Worm (Caenorhabditis elegans) whole organism, L4 larva: ENCODE results near the gene pnn-1.
A peak's percentile ranks its signal among the peaks of the same experiment; 100 is the strongest.

Source experiments
- D1046.2 ChIP-seq: fragments of 200-800 bp; sonication (Bioruptor generic); IDR thresholded peaks from 2 replicates; pipeline ENCODE4 v1.3.6; 2022; ENCODE audit warnings: missing genetic modification characterization, missing compliant biosample characterization
- F10B5.3 ChIP-seq: sonication (generic microtip); optimal IDR thresholded peaks from 2 replicates; lab custom pipeline; 2016; ENCODE audit warnings: mild to moderate bottlenecking, missing genetic modification characterization, missing compliant biosample characterization
- F44E2.7 ChIP-seq: fragments of 200-800 bp; sonication (Bioruptor generic); IDR thresholded peaks from 2 replicates; pipeline ENCODE4 v2.1.2; 2022; ENCODE audit warnings: missing genetic modification characterization, missing compliant biosample characterization
- F49E8.2 ChIP-seq: sonication (generic microtip); optimal IDR thresholded peaks from 2 replicates; lab custom pipeline; 2016; ENCODE audit warnings: missing compliant biosample characterization, mild to moderate bottlenecking, missing genetic modification characterization, borderline replicate concordance
- R02D3.7 ChIP-seq: fragments of 150-350 bp; sonication (generic microtip); optimal IDR thresholded peaks from 3 replicates; lab custom pipeline; 2014; ENCODE audit warnings: missing biosample characterization, missing genetic modification characterization
- Y105C5A.15 ChIP-seq: fragments of 200-800 bp; sonication (Bioruptor generic); IDR thresholded peaks from 2 replicates; pipeline ENCODE4 v1.3.6; 2022; ENCODE audit warnings: missing genetic modification characterization, missing compliant biosample characterization
- Y48G9A.11 ChIP-seq: fragments of 200-800 bp; sonication (Bioruptor generic); IDR thresholded peaks from 2 replicates; pipeline ENCODE4 v1.3.6; 2022; ENCODE audit warnings: missing genetic modification reagents, missing genetic modification characterization, missing compliant biosample characterization
- Y5F2A.4 ChIP-seq: fragments of 200-800 bp; sonication (Bioruptor generic); optimal IDR thresholded peaks from 2 replicates; lab custom pipeline; 2018; ENCODE audit warnings: mild to moderate bottlenecking, missing genetic modification characterization, missing compliant biosample characterization
- Y75B8A.6 ChIP-seq: fragments of 200-800 bp; sonication (Bioruptor generic); IDR thresholded peaks from 2 replicates; pipeline ENCODE4 v1.3.6; 2022; ENCODE audit warnings: missing genetic modification reagents, missing genetic modification characterization, missing compliant biosample characterization
- ama-1 ChIP-seq: fragments of 150-350 bp; optimal IDR thresholded peaks from 2 replicates; lab custom pipeline; 2014; ENCODE audit warnings: inconsistent platforms, mixed read lengths
- arid-1 ChIP-seq: fragments of 200-800 bp; sonication (Bioruptor generic); conservative IDR thresholded peaks from 2 replicates; pipeline ENCODE4 v1.3.6; 2022; ENCODE audit warnings: missing genetic modification reagents, missing genetic modification characterization, missing compliant biosample characterization
- attf-4 ChIP-seq: sonication (generic microtip); optimal IDR thresholded peaks from 3 replicates; lab custom pipeline; 2017; ENCODE audit warnings: missing biosample characterization, missing genetic modification characterization
- ceh-28 ChIP-seq: fragments of 150-350 bp; optimal IDR thresholded peaks from 2 replicates; lab custom pipeline; 2014; ENCODE audit warnings: missing biosample characterization, missing genetic modification reagents, missing genetic modification characterization
- ceh-32 ChIP-seq: sonication (generic microtip); optimal IDR thresholded peaks from 2 replicates; lab custom pipeline; 2016; ENCODE audit warnings: mild to moderate bottlenecking, missing genetic modification characterization, missing compliant biosample characterization; ENCODE audit not compliant: poor library complexity
- ceh-82 ChIP-seq: sonication (generic microtip); optimal IDR thresholded peaks from 2 replicates; lab custom pipeline; 2017; ENCODE audit warnings: missing biosample characterization, missing genetic modification characterization
- cey-2 ChIP-seq: sonication (generic microtip); optimal IDR thresholded peaks from 3 replicates; lab custom pipeline; 2017; ENCODE audit warnings: missing genetic modification characterization, mild to moderate bottlenecking, missing compliant biosample characterization, antibody characterized with exemption, borderline replicate concordance; ENCODE audit not compliant: insufficient read depth
- daf-16 ChIP-seq, 3 experiments: sonication (generic microtip); optimal IDR thresholded peaks; 2 replicates each; lab custom pipeline; 2016 to 2017; ENCODE audit warnings: missing genetic modification characterization in 3 of 3, missing genetic modification reagents in 3 of 3, mild to moderate bottlenecking in 2 of 3, missing compliant biosample characterization in 2 of 3, missing biosample characterization in 1 of 3, moderate library complexity in 1 of 3
- daf-19 ChIP-seq: fragments of 200-800 bp; sonication (Bioruptor generic); conservative IDR thresholded peaks from 2 replicates; pipeline ENCODE4 v1.3.6; 2022; ENCODE audit warnings: missing genetic modification characterization, missing compliant biosample characterization
- daf-8 ChIP-seq: fragments of 200-800 bp; sonication (Bioruptor generic); IDR thresholded peaks from 2 replicates; pipeline ENCODE4 v1.3.6; 2022; ENCODE audit warnings: missing genetic modification characterization, missing compliant biosample characterization
- dmd-6 ChIP-seq: fragments of 200-800 bp; sonication (Bioruptor generic); IDR thresholded peaks from 2 replicates; pipeline ENCODE4 v1.3.6; 2022; ENCODE audit warnings: missing genetic modification reagents, missing genetic modification characterization, missing compliant biosample characterization
- dmd-8 ChIP-seq: fragments of 200-800 bp; sonication (Bioruptor generic); IDR thresholded peaks from 2 replicates; pipeline ENCODE4 v1.3.6; 2022; ENCODE audit warnings: missing genetic modification characterization, missing compliant biosample characterization
- dmd-9 ChIP-seq: fragments of 200-800 bp; sonication (Bioruptor generic); IDR thresholded peaks from 2 replicates; pipeline ENCODE4 v1.3.6; 2022; ENCODE audit warnings: missing genetic modification reagents, missing genetic modification characterization, missing compliant biosample characterization
- dpl-1 ChIP-seq: fragments of 150-350 bp; optimal IDR thresholded peaks from 2 replicates; lab custom pipeline; 2014; ENCODE audit warnings: missing biosample characterization, missing genetic modification reagents, missing genetic modification characterization
- egl-27 ChIP-seq: sonication (generic microtip); optimal IDR thresholded peaks from 3 replicates; lab custom pipeline; 2017; ENCODE audit warnings: missing biosample characterization, missing genetic modification reagents, missing genetic modification characterization
- egl-43 ChIP-seq: fragments of 200-800 bp; sonication (Bioruptor generic); IDR thresholded peaks from 2 replicates; pipeline ENCODE4 v1.3.6; 2022; ENCODE audit warnings: missing genetic modification reagents, missing genetic modification characterization, missing compliant biosample characterization
- fos-1 ChIP-seq: fragments of 150-350 bp; optimal IDR thresholded peaks from 2 replicates; lab custom pipeline; 2014; ENCODE audit warnings: missing biosample characterization, missing genetic modification characterization
- gei-8 ChIP-seq: fragments of 200-800 bp; sonication (Bioruptor generic); optimal IDR thresholded peaks from 2 replicates; lab custom pipeline; 2018; ENCODE audit warnings: mild to moderate bottlenecking, missing genetic modification characterization, missing compliant biosample characterization
- hlh-11 ChIP-seq: fragments of 200-800 bp; sonication (Bioruptor generic); optimal IDR thresholded peaks from 2 replicates; lab custom pipeline; 2018; ENCODE audit warnings: mild to moderate bottlenecking, missing genetic modification characterization, missing compliant biosample characterization
- hlh-30 ChIP-seq: sonication (generic microtip); optimal IDR thresholded peaks from 2 replicates; lab custom pipeline; 2017; ENCODE audit warnings: antibody characterized with exemption, mild to moderate bottlenecking, missing genetic modification characterization, missing compliant biosample characterization; ENCODE audit not compliant: insufficient read depth
- hmg-1.1 ChIP-seq: fragments of 200-800 bp; sonication (Bioruptor generic); IDR thresholded peaks from 2 replicates; pipeline ENCODE4 v1.3.6; 2022; ENCODE audit warnings: missing genetic modification reagents, missing genetic modification characterization, missing compliant biosample characterization
- lin-13 ChIP-seq: fragments of 150-350 bp; optimal IDR thresholded peaks from 2 replicates; lab custom pipeline; 2014; ENCODE audit warnings: missing biosample characterization, missing genetic modification reagents, missing genetic modification characterization
- madf-9 ChIP-seq: fragments of 200-800 bp; sonication (Bioruptor generic); conservative IDR thresholded peaks from 2 replicates; pipeline ENCODE4 v1.3.6; 2022; ENCODE audit warnings: missing genetic modification reagents, missing genetic modification characterization, missing compliant biosample characterization
- mdl-1 ChIP-seq, 2 experiments: fragments of 150-350 bp in 1 of 2; sonication (generic microtip) in 1 of 2; optimal IDR thresholded peaks; 2 replicates each; lab custom pipeline; 2014 to 2017; ENCODE audit warnings: missing biosample characterization in 2 of 2, missing genetic modification characterization in 2 of 2
- mxl-2 ChIP-seq: fragments of 200-800 bp; sonication (Bioruptor generic); conservative IDR thresholded peaks from 2 replicates; pipeline ENCODE4 v1.3.6; 2022; ENCODE audit warnings: missing genetic modification reagents, missing genetic modification characterization, missing compliant biosample characterization
- nhr-11 ChIP-seq: fragments of 150-350 bp; optimal IDR thresholded peaks from 2 replicates; lab custom pipeline; 2014; ENCODE audit warnings: missing biosample characterization, missing genetic modification characterization
- nhr-111 ChIP-seq: fragments of 200-800 bp; sonication (Bioruptor generic); optimal IDR thresholded peaks from 2 replicates; lab custom pipeline; 2018; ENCODE audit warnings: mild to moderate bottlenecking, missing genetic modification characterization, missing compliant biosample characterization
- nhr-25 ChIP-seq: sonication (generic microtip); optimal IDR thresholded peaks from 2 replicates; lab custom pipeline; 2017; ENCODE audit warnings: missing genetic modification characterization, mild to moderate bottlenecking, missing compliant biosample characterization, antibody characterized with exemption, moderate library complexity, borderline replicate concordance; ENCODE audit not compliant: insufficient read depth
- nhr-28 ChIP-seq: fragments of 150-350 bp; optimal IDR thresholded peaks from 2 replicates; lab custom pipeline; 2014; ENCODE audit warnings: missing biosample characterization, missing genetic modification characterization
- nhr-76 ChIP-seq: fragments of 150-350 bp; optimal IDR thresholded peaks from 2 replicates; lab custom pipeline; 2014; ENCODE audit warnings: missing biosample characterization, missing genetic modification characterization
- nhr-77 ChIP-seq: fragments of 150-350 bp; optimal IDR thresholded peaks from 2 replicates; lab custom pipeline; 2014; ENCODE audit warnings: missing biosample characterization, missing genetic modification characterization
- pqm-1 ChIP-seq: sonication (generic microtip); optimal IDR thresholded peaks from 2 replicates; lab custom pipeline; 2017; ENCODE audit warnings: missing biosample characterization, missing genetic modification characterization
- sdz-12 ChIP-seq: fragments of 200-800 bp; sonication (Bioruptor generic); optimal IDR thresholded peaks from 2 replicates; lab custom pipeline; 2018; ENCODE audit warnings: mild to moderate bottlenecking, missing genetic modification characterization, missing compliant biosample characterization
- skn-1 ChIP-seq: fragments of 150-350 bp; optimal IDR thresholded peaks from 2 replicates; lab custom pipeline; 2014; ENCODE audit warnings: missing biosample characterization, missing genetic modification characterization
- snpc-4 ChIP-seq: fragments of 150-350 bp; optimal IDR thresholded peaks from 2 replicates; lab custom pipeline; 2014; ENCODE audit warnings: missing biosample characterization, missing genetic modification characterization
- spr-3 ChIP-seq: fragments of 200-800 bp; sonication (Bioruptor generic); optimal IDR thresholded peaks from 2 replicates; lab custom pipeline; 2018; ENCODE audit warnings: mild to moderate bottlenecking, missing genetic modification characterization, missing compliant biosample characterization
- unc-39 ChIP-seq: sonication (generic microtip); optimal IDR thresholded peaks from 2 replicates; lab custom pipeline; 2017; ENCODE audit warnings: missing biosample characterization, missing genetic modification characterization
- zip-11 ChIP-seq: fragments of 200-800 bp; sonication (Bioruptor generic); IDR thresholded peaks from 2 replicates; pipeline ENCODE4 v1.3.6; 2022; ENCODE audit warnings: missing genetic modification characterization, missing compliant biosample characterization
- zip-2 ChIP-seq: fragments of 150-350 bp; optimal IDR thresholded peaks from 2 replicates; lab custom pipeline; 2014; ENCODE audit warnings: missing biosample characterization, missing genetic modification characterization
- ztf-11 ChIP-seq: fragments of 150-350 bp; optimal IDR thresholded peaks from 2 replicates; lab custom pipeline; 2014; ENCODE audit warnings: missing biosample characterization, missing genetic modification characterization
- ztf-7 ChIP-seq: fragments of 150-350 bp; optimal IDR thresholded peaks from 2 replicates; lab custom pipeline; 2014; ENCODE audit warnings: missing biosample characterization, missing genetic modification characterization

Gene pnn-1

DNA sequence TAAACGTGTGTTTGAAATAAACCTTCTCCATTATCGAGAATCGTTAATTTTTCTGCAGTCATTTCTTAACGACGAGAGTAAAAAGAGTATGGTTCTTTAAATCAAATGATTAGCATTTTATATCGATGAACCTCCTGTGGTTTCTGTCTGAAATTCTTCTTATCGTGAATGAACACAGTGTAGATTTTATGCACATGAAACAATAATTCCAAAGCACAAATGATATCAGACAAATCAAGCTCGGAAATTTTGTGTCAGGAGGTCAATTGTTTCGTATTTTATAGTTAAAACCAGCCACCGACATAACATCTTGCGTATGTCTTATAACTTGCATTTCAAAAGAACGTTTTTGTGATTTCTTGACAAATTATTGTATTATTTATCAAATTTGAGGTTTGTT lies 33.8 kb upstream of the pnn-1 start, which contains the start of gene T16G1.6 (continued):
- no peak for TF ChIP-seq R02D3.7 (tag; lab: Kevin White, UChicago)
- TF ChIP-seq hlh-30 (tag; lab: Kevin White, UChicago) = peak; percentile 25
- TF ChIP-seq Y75B8A.6 (GFP tag; lab: Robert Waterston, UW) = no peak
- TF ChIP-seq ztf-11 (tag; lab: Kevin White, UChicago) = no peak
- no peak for TF ChIP-seq ceh-32 (tag; lab: Kevin White, UChicago)
- no peak for TF ChIP-seq mdl-1 (tag; optimal IDR thresholded peaks at IDR 0.05; lab: Kevin White, UChicago)
- TF ChIP-seq daf-8 (GFP tag; lab: Robert Waterston, UW) = no peak

DNA sequence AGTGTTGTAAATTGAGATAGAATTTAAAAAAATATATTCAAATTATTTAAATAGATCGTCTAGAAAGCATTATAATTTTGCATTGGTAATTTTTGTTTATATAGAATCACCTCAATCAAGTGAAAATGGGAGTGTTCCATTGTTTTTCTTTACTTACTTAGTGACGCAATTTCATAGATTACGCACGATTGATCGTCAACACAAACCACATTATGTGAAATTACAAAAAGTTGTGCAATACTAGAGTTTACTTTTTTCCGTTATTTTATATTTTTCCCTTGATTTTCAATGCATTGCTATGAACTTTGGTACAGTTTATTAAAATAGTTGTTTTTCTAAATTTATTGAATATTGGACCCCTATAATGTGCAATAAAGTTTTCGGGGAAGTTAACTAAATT lies 31.5 kb upstream of the pnn-1 start, which contains the start of gene T16G1.5:
TSS of gene T16G1.5 (minus strand) at position 119 of the 400 bp plus-strand sequence.
- peak; percentile 36 for TF ChIP-seq nhr-77 (tag; lab: Kevin White, UChicago)
- no peak for TF ChIP-seq ztf-7 (tag; lab: Kevin White, UChicago)
- no peak for TF ChIP-seq ama-1
- TF ChIP-seq ztf-11 (tag; lab: Kevin White, UChicago) = no peak
- TF ChIP-seq egl-43 = no peak
- TF ChIP-seq lin-13 (GFP tag; lab: Kevin White, UChicago) = no peak
- TF ChIP-seq egl-27 (tag; lab: Kevin White, UChicago) = no peak
- no peak for TF ChIP-seq hmg-1.1 (GFP tag; lab: Robert Waterston, UW)
- no peak for TF ChIP-seq unc-39 (tag; lab: Kevin White, UChicago)
- 0 out of 2 replicates have a peak, but pooled peaks have one; percentile 23 for TF ChIP-seq dmd-6
- TF ChIP-seq ceh-28 = no peak
- TF ChIP-seq Y48G9A.11 (GFP tag; lab: Robert Waterston, UW) = no peak
- no peak for TF ChIP-seq nhr-111 (GFP tag; lab: Kevin White, UChicago)
- TF ChIP-seq daf-19 (GFP tag; lab: Robert Waterston, UW) = no peak
- TF ChIP-seq nhr-11 (tag; lab: Kevin White, UChicago) = no peak
- TF ChIP-seq snpc-4 (tag; lab: Kevin White, UChicago) = no peak
- no peak for TF ChIP-seq ceh-32 (tag; lab: Kevin White, UChicago)
- no peak for TF ChIP-seq Y5F2A.4 (GFP tag; lab: Kevin White, UChicago)
- TF ChIP-seq nhr-76 = no peak
- TF ChIP-seq gei-8 (GFP tag; lab: Kevin White, UChicago) = no peak
- TF ChIP-seq cey-2 = no peak
- TF ChIP-seq F49E8.2 (tag; lab: Kevin White, UChicago) = no peak
- no peak for TF ChIP-seq skn-1 (tag; lab: Kevin White, UChicago)
- no peak for TF ChIP-seq mxl-2 (GFP tag; lab: Robert Waterston, UW)
- TF ChIP-seq attf-4 = no peak
- TF ChIP-seq dpl-1 (GFP tag; lab: Kevin White, UChicago) = no peak
- TF ChIP-seq D1046.2 = no peak
- TF ChIP-seq F10B5.3 (tag; lab: Kevin White, UChicago) = no peak
- TF ChIP-seq F44E2.7 (GFP tag; lab: Robert Waterston, UW) = no peak
- TF ChIP-seq fos-1 (tag; lab: Kevin White, UChicago) = no peak
- no peak for TF ChIP-seq dmd-9 (GFP tag; lab: Robert Waterston, UW)
- no peak for TF ChIP-seq sdz-12 (GFP tag; lab: Kevin White, UChicago)
- TF ChIP-seq dmd-8 (GFP tag; lab: Robert Waterston, UW) = no peak
- TF ChIP-seq madf-9 = no peak
- peak; percentile 40 for TF ChIP-seq pqm-1 (tag; lab: Kevin White, UChicago)
- TF ChIP-seq zip-11 (GFP tag; lab: Robert Waterston, UW) = no peak
- TF ChIP-seq arid-1 (GFP tag; lab: Robert Waterston, UW) = no peak
- no peak for TF ChIP-seq spr-3 (GFP tag; lab: Kevin White, UChicago)
- no peak for TF ChIP-seq Y105C5A.15 (GFP tag; lab: Robert Waterston, UW)
- no peak for TF ChIP-seq nhr-25 (tag; lab: Kevin White, UChicago)
- no peak for TF ChIP-seq daf-16 (GFP tag; optimal IDR thresholded peaks at IDR 0.05; lab: Kevin White, UChicago)
- peak; percentile 76 for TF ChIP-seq daf-16 (tag; optimal IDR thresholded peaks at IDR 0.05; lab: Kevin White, UChicago)
- TF ChIP-seq hlh-11 (tag; lab: Kevin White, UChicago) = no peak
- peak; percentile 58 for TF ChIP-seq nhr-28 (tag; lab: Kevin White, UChicago)
- TF ChIP-seq zip-2 (tag; lab: Kevin White, UChicago) = peak; percentile 88
- no peak for TF ChIP-seq ceh-82 (tag; lab: Kevin White, UChicago)
